Worm (Caenorhabditis elegans) whole organism, L4 larva: ENCODE data around the gene Y75B12B.3.
A peak's percentile ranks its signal among the peaks of the same experiment; 100 is the strongest.

Experiments used
- F26F4.8 ChIP-seq: fragments of 200-800 bp; sonication (Bioruptor generic); conservative IDR thresholded peaks from 2 replicates; pipeline ENCODE4 v1.3.6; 2022; ENCODE audit warnings: missing genetic modification characterization, missing compliant biosample characterization
- F44E2.7 ChIP-seq: fragments of 200-800 bp; sonication (Bioruptor generic); IDR thresholded peaks from 2 replicates; pipeline ENCODE4 v2.1.2; 2022; ENCODE audit warnings: missing genetic modification characterization, missing compliant biosample characterization
- T26A8.4 ChIP-seq: fragments of 200-800 bp; sonication (Bioruptor generic); IDR thresholded peaks from 2 replicates; pipeline ENCODE4 v1.3.6; 2022; ENCODE audit warnings: missing genetic modification characterization, missing compliant biosample characterization
- ZK337.2 ChIP-seq: fragments of 200-800 bp; sonication (Bioruptor generic); IDR thresholded peaks from 2 replicates; pipeline ENCODE4 v1.3.6; 2022; ENCODE audit warnings: missing genetic modification reagents, missing genetic modification characterization, missing compliant biosample characterization
- aha-1 ChIP-seq: fragments of 150-350 bp; peaks from one replicate; lab custom pipeline; 2014; ENCODE audit warnings: missing biosample characterization, missing genetic modification characterization
- arid-1 ChIP-seq: fragments of 200-800 bp; sonication (Bioruptor generic); conservative IDR thresholded peaks from 2 replicates; pipeline ENCODE4 v1.3.6; 2022; ENCODE audit warnings: missing genetic modification reagents, missing genetic modification characterization, missing compliant biosample characterization
- attf-4 ChIP-seq: sonication (generic microtip); optimal IDR thresholded peaks from 3 replicates; lab custom pipeline; 2017; ENCODE audit warnings: missing biosample characterization, missing genetic modification characterization
- ces-1 ChIP-seq: fragments of 150-350 bp; sonication (generic microtip); optimal IDR thresholded peaks from 4 replicates; lab custom pipeline; 2014; ENCODE audit warnings: missing biosample characterization, missing genetic modification reagents, missing genetic modification characterization
- cey-2 ChIP-seq: sonication (generic microtip); optimal IDR thresholded peaks from 3 replicates; lab custom pipeline; 2017; ENCODE audit warnings: missing genetic modification characterization, mild to moderate bottlenecking, missing compliant biosample characterization, antibody characterized with exemption, borderline replicate concordance; ENCODE audit not compliant: insufficient read depth
- daf-8 ChIP-seq: fragments of 200-800 bp; sonication (Bioruptor generic); IDR thresholded peaks from 2 replicates; pipeline ENCODE4 v1.3.6; 2022; ENCODE audit warnings: missing genetic modification characterization, missing compliant biosample characterization
- dmd-6 ChIP-seq: fragments of 200-800 bp; sonication (Bioruptor generic); IDR thresholded peaks from 2 replicates; pipeline ENCODE4 v1.3.6; 2022; ENCODE audit warnings: missing genetic modification reagents, missing genetic modification characterization, missing compliant biosample characterization
- egl-43 ChIP-seq: fragments of 200-800 bp; sonication (Bioruptor generic); IDR thresholded peaks from 2 replicates; pipeline ENCODE4 v1.3.6; 2022; ENCODE audit warnings: missing genetic modification reagents, missing genetic modification characterization, missing compliant biosample characterization
- fkh-10 ChIP-seq: fragments of 150-350 bp; optimal IDR thresholded peaks from 2 replicates; lab custom pipeline; 2014; ENCODE audit warnings: missing biosample characterization, missing genetic modification reagents, missing genetic modification characterization
- hlh-11 ChIP-seq: fragments of 200-800 bp; sonication (Bioruptor generic); optimal IDR thresholded peaks from 2 replicates; lab custom pipeline; 2018; ENCODE audit warnings: mild to moderate bottlenecking, missing genetic modification characterization, missing compliant biosample characterization
- jun-1 ChIP-seq: fragments of 150-350 bp; optimal IDR thresholded peaks from 2 replicates; lab custom pipeline; 2014; ENCODE audit warnings: missing biosample characterization, missing genetic modification reagents, missing genetic modification characterization
- lim-7 ChIP-seq: fragments of 200-800 bp; sonication (Bioruptor generic); IDR thresholded peaks from 2 replicates; pipeline ENCODE4 v1.3.6; 2022; ENCODE audit warnings: missing genetic modification characterization, missing compliant biosample characterization
- madf-9 ChIP-seq: fragments of 200-800 bp; sonication (Bioruptor generic); conservative IDR thresholded peaks from 2 replicates; pipeline ENCODE4 v1.3.6; 2022; ENCODE audit warnings: missing genetic modification reagents, missing genetic modification characterization, missing compliant biosample characterization
- mxl-3 ChIP-seq: fragments of 200-800 bp; sonication (Bioruptor generic); optimal IDR thresholded peaks from 2 replicates; lab custom pipeline; 2018; ENCODE audit warnings: mild to moderate bottlenecking, missing genetic modification characterization, missing compliant biosample characterization
- nhr-10 ChIP-seq: fragments of 150-350 bp; optimal IDR thresholded peaks from 2 replicates; lab custom pipeline; 2014; ENCODE audit warnings: missing biosample characterization, missing genetic modification characterization
- nhr-102 ChIP-seq: sonication (generic microtip); optimal IDR thresholded peaks from 2 replicates; lab custom pipeline; 2016; ENCODE audit warnings: mild to moderate bottlenecking, missing genetic modification characterization, moderate library complexity, missing compliant biosample characterization
- nhr-11 ChIP-seq: fragments of 150-350 bp; optimal IDR thresholded peaks from 2 replicates; lab custom pipeline; 2014; ENCODE audit warnings: missing biosample characterization, missing genetic modification characterization
- nhr-28 ChIP-seq: fragments of 150-350 bp; optimal IDR thresholded peaks from 2 replicates; lab custom pipeline; 2014; ENCODE audit warnings: missing biosample characterization, missing genetic modification characterization
- nhr-76 ChIP-seq: fragments of 150-350 bp; optimal IDR thresholded peaks from 2 replicates; lab custom pipeline; 2014; ENCODE audit warnings: missing biosample characterization, missing genetic modification characterization
- pha-4 ChIP-seq, 2 experiments: fragments of 150-350 bp in 1 of 2; fragments of 200-800 bp in 1 of 2; sonication (Bioruptor generic) in 1 of 2; IDR thresholded peaks in 1 of 2; optimal IDR thresholded peaks in 1 of 2; 2 replicates each; pipeline versions ENCODE4 v1.3.6 to Lab custom; 2014 to 2022; ENCODE audit warnings: missing genetic modification characterization in 2 of 2, missing genetic modification reagents in 2 of 2, missing biosample characterization in 1 of 2, missing compliant biosample characterization in 1 of 2
- sdz-12 ChIP-seq: fragments of 200-800 bp; sonication (Bioruptor generic); optimal IDR thresholded peaks from 2 replicates; lab custom pipeline; 2018; ENCODE audit warnings: mild to moderate bottlenecking, missing genetic modification characterization, missing compliant biosample characterization
- snpc-4 ChIP-seq: fragments of 150-350 bp; optimal IDR thresholded peaks from 2 replicates; lab custom pipeline; 2014; ENCODE audit warnings: missing biosample characterization, missing genetic modification characterization
- spr-3 ChIP-seq: fragments of 200-800 bp; sonication (Bioruptor generic); optimal IDR thresholded peaks from 2 replicates; lab custom pipeline; 2018; ENCODE audit warnings: mild to moderate bottlenecking, missing genetic modification characterization, missing compliant biosample characterization
- unc-62 ChIP-seq, 3 experiments: fragments of 150-350 bp in 1 of 3; sonication (generic microtip); optimal IDR thresholded peaks in 2 of 3; peaks in 1 of 3; 1 replicate in 1 of 3; 2 replicates in 2 of 3; lab custom pipeline; 2014 to 2017; ENCODE audit warnings: missing biosample characterization in 3 of 3, missing genetic modification characterization in 3 of 3, missing genetic modification reagents in 3 of 3, missing genotype in 1 of 3
- zag-1 ChIP-seq: fragments of 150-350 bp; optimal IDR thresholded peaks from 2 replicates; lab custom pipeline; 2014; ENCODE audit warnings: missing biosample characterization, missing genetic modification characterization
- zfp-3 ChIP-seq: fragments of 200-800 bp; sonication (Bioruptor generic); conservative IDR thresholded peaks from 2 replicates; pipeline ENCODE4 v1.3.6; 2022; ENCODE audit warnings: missing genetic modification reagents, missing genetic modification characterization, missing compliant biosample characterization
- zip-11 ChIP-seq: fragments of 200-800 bp; sonication (Bioruptor generic); IDR thresholded peaks from 2 replicates; pipeline ENCODE4 v1.3.6; 2022; ENCODE audit warnings: missing genetic modification characterization, missing compliant biosample characterization

Gene Y75B12B.3

DNA sequence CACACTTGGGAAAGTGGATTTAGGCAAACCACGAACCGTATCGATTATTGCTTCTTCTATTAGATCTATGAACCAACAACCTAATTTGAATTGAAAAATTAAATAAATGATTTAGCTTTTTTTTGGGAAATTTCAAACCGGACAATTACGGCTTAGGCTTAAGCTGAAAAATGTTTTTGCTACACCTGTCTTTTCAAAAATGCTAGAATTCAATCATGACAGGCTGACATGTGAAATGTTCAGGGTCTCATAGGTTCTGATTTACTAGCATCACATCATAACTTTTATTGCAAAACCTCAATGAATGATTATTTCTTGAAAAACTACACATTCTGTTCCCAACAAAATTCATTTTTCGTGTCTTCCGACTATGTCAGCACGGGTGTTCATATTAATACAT, 32.8 kb downstream of the Y75B12B.3 start, which contains the start of gene srh-55:
srh-55 (plus strand) TSS at position 301 of the 400 bp plus-strand sequence.
- TF ChIP-seq daf-8: no peak
- TF ChIP-seq unc-62 (GFP tag; optimal IDR thresholded peaks at IDR 0.05 in 1 of 2; lab: Kevin White, UChicago): peak in 1 of 2 experiments; percentile 77
- TF ChIP-seq unc-62 (tag; optimal IDR thresholded peaks at IDR 0.05; lab: Kevin White, UChicago): no peak

DNA sequence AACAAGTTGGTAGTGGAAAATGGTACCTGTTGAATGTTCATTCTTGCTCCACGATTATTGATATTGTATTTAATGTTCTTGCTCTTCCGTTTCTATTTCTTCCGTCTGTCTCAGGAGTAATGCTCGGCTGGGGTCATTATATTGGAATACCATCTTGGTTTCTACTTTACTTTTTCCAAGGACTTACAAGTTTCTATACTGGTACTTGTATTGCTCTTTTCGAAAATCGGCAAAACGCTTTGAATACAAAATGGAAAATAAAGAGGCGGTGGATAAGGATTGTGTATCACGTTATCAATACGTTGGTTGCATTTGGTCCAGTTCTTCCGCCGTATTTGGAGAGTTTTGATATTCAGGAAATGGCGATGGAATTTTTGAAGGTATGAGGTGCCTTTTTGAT, 34.1 kb downstream of the Y75B12B.3 start:
- TF ChIP-seq lim-7 (GFP tag; lab: Robert Waterston, UW) (no peak), aha-1 (tag; lab: Kevin White, UChicago) (peak; percentile 49), unc-62 (GFP tag; optimal IDR thresholded peaks at IDR 0.05 in 1 of 2; lab: Kevin White, UChicago) (peak in 1 of 2 experiments; percentile 56), unc-62 (tag; optimal IDR thresholded peaks at IDR 0.05; lab: Kevin White, UChicago) (no peak)

DNA sequence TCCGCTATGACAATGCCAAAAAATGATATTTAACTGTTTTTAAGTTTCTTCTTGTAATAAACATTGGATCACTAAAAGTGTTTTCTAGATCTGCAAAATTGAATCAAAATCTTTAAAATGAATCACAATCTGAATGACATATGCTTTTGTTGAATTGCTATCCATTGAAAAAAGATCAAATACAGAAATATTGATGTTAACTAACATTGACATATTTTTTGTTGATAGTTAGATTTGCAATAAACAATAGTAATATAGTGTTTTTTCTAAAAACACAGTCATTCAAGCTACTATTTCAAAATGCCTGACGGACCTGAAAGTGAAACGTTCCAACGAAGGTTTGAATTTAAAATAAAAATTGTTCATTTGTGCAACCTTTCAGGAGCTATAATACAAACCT, 35.4 kb downstream of the Y75B12B.3 start, which contains the start of gene T09F5.2:
T09F5.2 (plus strand) TSS at position 301 of the 400 bp plus-strand sequence.
- TF ChIP-seq F26F4.8 (GFP tag; lab: Robert Waterston, UW) (no peak), zag-1 (tag; lab: Kevin White, UChicago) (no peak), T26A8.4 (GFP tag; lab: Robert Waterston, UW) (no peak), nhr-28 (tag; lab: Kevin White, UChicago) (no peak), cey-2 (tag; lab: Kevin White, UChicago) (no peak), nhr-76 (tag; lab: Kevin White, UChicago) (no peak), sdz-12 (GFP tag; lab: Kevin White, UChicago) (no peak), snpc-4 (tag; lab: Kevin White, UChicago) (no peak), zip-11 (no peak), hlh-11 (tag; lab: Kevin White, UChicago) (no peak), arid-1 (GFP tag; lab: Robert Waterston, UW) (no peak), attf-4 (no peak), ces-1 (GFP tag; lab: Kevin White, UChicago) (no peak), nhr-10 (tag; lab: Kevin White, UChicago) (no peak)
- TF ChIP-seq, all 104 proteins: peak for 0

- TF ChIP-seq ces-1 (GFP tag; lab: Kevin White, UChicago): no peak
- TF ChIP-seq pha-4 (GFP tag; IDR thresholded peaks at IDR 0.05; lab: Robert Waterston, UW): no peak
- no peak for TF ChIP-seq pha-4 (tag; optimal IDR thresholded peaks at IDR 0.05; lab: Kevin White, UChicago)
- TF ChIP-seq zfp-3 (GFP tag; lab: Robert Waterston, UW): no peak
- TF ChIP-seq snpc-4 (tag; lab: Kevin White, UChicago): no peak
- no peak for TF ChIP-seq ZK337.2
- no peak for TF ChIP-seq mxl-3 (GFP tag; lab: Kevin White, UChicago)
- no peak for TF ChIP-seq jun-1
- TF ChIP-seq fkh-10 (GFP tag; lab: Kevin White, UChicago): no peak
- no peak for TF ChIP-seq madf-9 (GFP tag; lab: Robert Waterston, UW)
- no peak for TF ChIP-seq nhr-102
- no peak for TF ChIP-seq lim-7 (GFP tag; lab: Robert Waterston, UW)
- TF ChIP-seq F44E2.7: no peak
- no peak for TF ChIP-seq egl-43 (GFP tag; lab: Robert Waterston, UW)
- no peak for TF ChIP-seq dmd-6 (GFP tag; lab: Robert Waterston, UW)
- no peak for TF ChIP-seq nhr-11 (tag; lab: Kevin White, UChicago)
- TF ChIP-seq, all 104 proteins: peak for 0
Measured at ce11 chrV:15150176-15150575, 35.9 kb downstream of the Y75B12B.3 start.

DNA sequence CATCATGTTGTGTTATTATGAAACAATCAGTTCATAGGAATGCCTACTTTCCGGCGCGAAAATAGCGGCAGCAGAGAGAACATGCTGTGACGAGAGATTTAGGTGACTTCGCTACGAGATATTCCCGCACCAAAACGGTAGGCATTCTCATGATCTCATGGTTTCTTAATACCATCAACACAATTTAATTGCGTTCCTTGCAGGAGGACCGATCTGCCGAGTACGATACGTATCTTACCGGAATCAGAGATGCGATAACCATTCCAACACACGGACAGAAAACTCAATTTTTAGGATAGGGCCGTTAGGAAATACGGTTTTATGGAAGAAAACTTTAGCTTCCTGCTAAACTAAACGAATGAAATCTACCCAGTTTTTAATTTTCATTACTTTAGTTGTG, 37.3 kb downstream of the Y75B12B.3 start, which contains the start of gene T09F5.1:
T09F5.1 (plus strand) TSS at position 301 of the 400 bp plus-strand sequence.
- no peak for TF ChIP-seq spr-3 (GFP tag; lab: Kevin White, UChicago)
